Worm (Caenorhabditis elegans) whole organism, L1 larva: ENCODE data around the gene ccdc-149.

ENCODE experiments used
- C34B4.2 ChIP-seq: sonication (generic microtip); optimal IDR thresholded peaks from 2 replicates; lab custom pipeline; 2017; ENCODE audit warnings: mild to moderate bottlenecking, missing genetic modification characterization, missing compliant biosample characterization
- aha-1 ChIP-seq: fragments of 150-350 bp; optimal IDR thresholded peaks from 2 replicates; lab custom pipeline; 2014; ENCODE audit warnings: missing biosample characterization, missing genetic modification characterization
- alr-1 ChIP-seq: fragments of 200-800 bp; sonication (Bioruptor generic); optimal IDR thresholded peaks from 2 replicates; lab custom pipeline; 2018; ENCODE audit warnings: borderline replicate concordance, mild to moderate bottlenecking, missing genetic modification characterization, missing compliant biosample characterization
- ama-1 ChIP-seq: fragments of 150-350 bp; optimal IDR thresholded peaks from 2 replicates; lab custom pipeline; 2014
- blmp-1 ChIP-seq: fragments of 150-350 bp; optimal IDR thresholded peaks from 2 replicates; lab custom pipeline; 2014; ENCODE audit warnings: missing biosample characterization, missing genetic modification characterization
- ceh-88 ChIP-seq: fragments of 200-800 bp; sonication (Bioruptor generic); IDR thresholded peaks from 2 replicates; pipeline ENCODE4 v1.3.6; 2022; ENCODE audit warnings: missing genetic modification characterization, missing compliant biosample characterization
- efl-1 ChIP-seq, 4 experiments: fragments of 150-350 bp; optimal IDR thresholded peaks in 3 of 4; peaks in 1 of 4; 1 replicate in 1 of 4; 2 replicates in 3 of 4; lab custom pipeline; 2014; ENCODE audit warnings: missing biosample characterization in 2 of 4, missing genetic modification characterization in 2 of 4, missing genetic modification reagents in 2 of 4
- efl-3 ChIP-seq: fragments of 200-800 bp; sonication (Bioruptor generic); optimal IDR thresholded peaks from 2 replicates; lab custom pipeline; 2018; ENCODE audit warnings: mild to moderate bottlenecking, missing genetic modification characterization, missing compliant biosample characterization
- egl-13 ChIP-seq: sonication (generic microtip); optimal IDR thresholded peaks from 2 replicates; lab custom pipeline; 2016; ENCODE audit warnings: missing genotype, missing genetic modification reagents, missing genetic modification characterization, missing compliant biosample characterization
- egl-27 ChIP-seq, 2 experiments: fragments of 150-350 bp in 1 of 2; sonication (generic microtip); optimal IDR thresholded peaks; 3 replicates each; lab custom pipeline; 2017 to 2018; ENCODE audit warnings: missing biosample characterization in 2 of 2, missing genetic modification characterization in 2 of 2, missing genetic modification reagents in 2 of 2
- elt-2 ChIP-seq: sonication (generic microtip); optimal IDR thresholded peaks from 2 replicates; lab custom pipeline; 2016; ENCODE audit warnings: missing genetic modification characterization, mild to moderate bottlenecking, inconsistent platforms, missing compliant biosample characterization, missing genetic modification reagents
- elt-3 ChIP-seq, 6 experiments: fragments of 150-350 bp in 1 of 6; sonication (generic microtip); optimal IDR thresholded peaks; 2 replicates each; lab custom pipeline; 2017 to 2018; ENCODE audit warnings: missing biosample characterization in 6 of 6, missing genetic modification characterization in 6 of 6, inconsistent platforms in 1 of 6
- fkh-10 ChIP-seq: sonication (generic microtip); optimal IDR thresholded peaks from 2 replicates; lab custom pipeline; 2017; ENCODE audit warnings: missing biosample characterization, missing genetic modification reagents, missing genetic modification characterization
- fkh-4 ChIP-seq: sonication (generic microtip); optimal IDR thresholded peaks from 2 replicates; lab custom pipeline; 2016; ENCODE audit warnings: missing compliant biosample characterization, missing genetic modification characterization, borderline replicate concordance
- fos-1 ChIP-seq: fragments of 150-350 bp; optimal IDR thresholded peaks from 2 replicates; lab custom pipeline; 2014; ENCODE audit warnings: missing biosample characterization, missing genetic modification characterization
- hlh-17 ChIP-seq: fragments of 200-800 bp; sonication (Bioruptor generic); optimal IDR thresholded peaks from 2 replicates; lab custom pipeline; 2018; ENCODE audit warnings: missing genetic modification characterization, mild to moderate bottlenecking, missing compliant biosample characterization, moderate library complexity, borderline replicate concordance
- hlh-4 ChIP-seq: sonication (generic microtip); optimal IDR thresholded peaks from 2 replicates; lab custom pipeline; 2016; ENCODE audit warnings: mild to moderate bottlenecking, missing genetic modification characterization, missing compliant biosample characterization
- irx-1 ChIP-seq: sonication (generic microtip); optimal IDR thresholded peaks from 2 replicates; lab custom pipeline; 2016; ENCODE audit warnings: missing genetic modification characterization, missing compliant biosample characterization
- lin-13 ChIP-seq: fragments of 150-350 bp; optimal IDR thresholded peaks from 2 replicates; lab custom pipeline; 2014; ENCODE audit warnings: missing biosample characterization, missing genetic modification reagents, missing genetic modification characterization
- lin-14 ChIP-seq: fragments of 200-800 bp; sonication (Bioruptor generic); optimal IDR thresholded peaks from 2 replicates; lab custom pipeline; 2018; ENCODE audit warnings: mild to moderate bottlenecking, missing genetic modification characterization, moderate library complexity, missing compliant biosample characterization
- lin-35 ChIP-seq, 2 experiments: fragments of 150-350 bp; optimal IDR thresholded peaks; 2 replicates each; lab custom pipeline; 2014; ENCODE audit warnings: missing biosample characterization in 2 of 2, missing genetic modification characterization in 2 of 2, missing genetic modification reagents in 2 of 2
- mef-2 ChIP-seq: fragments of 150-350 bp; optimal IDR thresholded peaks from 2 replicates; lab custom pipeline; 2014; ENCODE audit warnings: missing biosample characterization, missing genetic modification characterization
- mep-1 ChIP-seq: fragments of 150-350 bp; optimal IDR thresholded peaks from 2 replicates; lab custom pipeline; 2014; ENCODE audit warnings: missing biosample characterization, missing genetic modification characterization
- nhr-19 ChIP-seq: fragments of 200-800 bp; sonication (Bioruptor generic); conservative IDR thresholded peaks from 2 replicates; pipeline ENCODE4 v1.3.6; 2022; ENCODE audit warnings: missing genetic modification characterization, missing compliant biosample characterization
- nhr-20 ChIP-seq: sonication (generic microtip); optimal IDR thresholded peaks from 2 replicates; lab custom pipeline; 2016; ENCODE audit warnings: mild to moderate bottlenecking, missing genetic modification characterization, missing compliant biosample characterization
- nhr-47 ChIP-seq: sonication (generic microtip); optimal IDR thresholded peaks from 2 replicates; lab custom pipeline; 2016; ENCODE audit warnings: mild to moderate bottlenecking, missing genetic modification characterization, moderate library complexity, missing compliant biosample characterization
- nhr-71 ChIP-seq: sonication (generic microtip); optimal IDR thresholded peaks from 2 replicates; lab custom pipeline; 2016; ENCODE audit warnings: mild to moderate bottlenecking, missing genetic modification characterization, moderate library complexity, missing compliant biosample characterization
- nhr-76 ChIP-seq: sonication (generic microtip); optimal IDR thresholded peaks from 2 replicates; lab custom pipeline; 2017; ENCODE audit warnings: missing biosample characterization, missing genetic modification characterization
- nhr-77 ChIP-seq: fragments of 150-350 bp; optimal IDR thresholded peaks from 2 replicates; lab custom pipeline; 2014; ENCODE audit warnings: missing biosample characterization, missing genetic modification characterization
- nhr-85 ChIP-seq: sonication (generic microtip); peaks from one replicate; lab custom pipeline; 2016; ENCODE audit warnings: missing genetic modification characterization, inconsistent platforms, missing compliant biosample characterization
- nhr-90 ChIP-seq: sonication (generic microtip); optimal IDR thresholded peaks from 2 replicates; lab custom pipeline; 2016; ENCODE audit warnings: mild to moderate bottlenecking, missing genetic modification characterization, missing compliant biosample characterization; ENCODE audit not compliant: poor library complexity
- pag-3 ChIP-seq: sonication (generic microtip); optimal IDR thresholded peaks from 2 replicates; lab custom pipeline; 2017; ENCODE audit warnings: missing genetic modification characterization, mild to moderate bottlenecking, missing compliant biosample characterization, antibody characterized with exemption, borderline replicate concordance; ENCODE audit not compliant: insufficient read depth
- rnt-1 ChIP-seq: sonication (generic microtip); optimal IDR thresholded peaks from 2 replicates; lab custom pipeline; 2016; ENCODE audit warnings: mild to moderate bottlenecking, missing genetic modification characterization, moderate library complexity, missing compliant biosample characterization
- skn-1 ChIP-seq: fragments of 150-350 bp; optimal IDR thresholded peaks from 2 replicates; lab custom pipeline; 2014; ENCODE audit warnings: missing biosample characterization, missing genetic modification characterization
- snpc-4 ChIP-seq: fragments of 150-350 bp; optimal IDR thresholded peaks from 2 replicates; lab custom pipeline; 2014; ENCODE audit warnings: missing biosample characterization, missing genetic modification characterization
- snu-23 ChIP-seq: sonication (generic microtip); optimal IDR thresholded peaks from 2 replicates; lab custom pipeline; 2016; ENCODE audit warnings: missing genetic modification characterization, missing compliant biosample characterization
- tbx-2 ChIP-seq: sonication (generic microtip); optimal IDR thresholded peaks from 2 replicates; lab custom pipeline; 2016; ENCODE audit warnings: missing genetic modification characterization, missing compliant biosample characterization
- tlp-1 ChIP-seq: fragments of 150-350 bp; optimal IDR thresholded peaks from 2 replicates; lab custom pipeline; 2014; ENCODE audit warnings: missing biosample characterization, missing genetic modification characterization
- unc-130 ChIP-seq: fragments of 150-350 bp; optimal IDR thresholded peaks from 2 replicates; lab custom pipeline; 2017; ENCODE audit warnings: missing biosample characterization, missing genetic modification characterization, inconsistent platforms

ccdc-149 gene

DNA sequence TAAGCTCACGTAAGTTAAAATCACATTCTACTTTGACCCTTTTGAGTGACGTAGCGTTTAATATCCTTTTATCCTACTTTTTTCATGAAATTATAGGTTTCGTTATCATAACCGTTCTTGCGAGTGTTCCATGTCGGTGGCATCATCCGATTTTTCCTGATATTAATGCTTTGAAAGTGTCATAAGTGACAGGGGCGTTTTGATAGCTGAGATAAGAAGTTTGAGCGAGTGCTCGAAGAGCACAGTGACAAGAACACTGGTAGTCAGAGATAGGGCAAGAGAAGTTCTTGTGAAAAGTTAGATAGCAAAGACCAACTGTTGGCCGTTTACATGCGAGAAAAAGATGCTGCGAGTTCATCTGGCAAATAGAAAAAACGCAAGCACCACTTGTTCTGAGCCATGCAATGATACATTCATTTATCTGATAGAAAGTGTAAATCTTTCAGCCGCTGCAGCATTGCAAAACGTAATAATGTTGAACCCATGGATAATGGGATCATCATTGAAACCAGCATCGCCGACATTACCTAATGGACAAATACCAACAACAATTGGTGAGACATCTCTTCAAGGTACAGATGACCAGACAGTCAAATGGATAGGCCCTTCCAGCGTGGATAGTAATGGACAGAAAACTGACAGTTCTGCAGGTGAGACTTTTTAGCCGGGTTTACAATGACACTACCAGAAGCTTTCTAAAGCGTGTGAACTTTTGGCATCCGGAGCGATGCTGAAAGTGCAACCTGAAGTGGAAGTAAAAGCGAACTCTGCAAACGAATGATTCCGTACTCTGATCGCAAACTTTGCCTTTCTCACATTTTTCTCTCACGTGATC is 30.0 kb downstream of the ccdc-149 start:
- peak; percentile 22 for TF ChIP-seq elt-2 (tag; lab: Kevin White, UChicago)
- no peak for TF ChIP-seq hlh-4
- no peak for TF ChIP-seq tbx-2 (tag; lab: Kevin White, UChicago)
- no peak for TF ChIP-seq egl-13
- no peak for TF ChIP-seq snu-23 (GFP tag; lab: Kevin White, UChicago)
- no peak for TF ChIP-seq ceh-88 (GFP tag; lab: Robert Waterston, UW)
- peak; percentile 18 for TF ChIP-seq nhr-20 (tag; lab: Kevin White, UChicago)
- no peak for TF ChIP-seq pag-3
- TF ChIP-seq fos-1: no peak
- TF ChIP-seq nhr-77 (tag; lab: Kevin White, UChicago): no peak
- TF ChIP-seq nhr-19 (GFP tag; lab: Robert Waterston, UW): 0 out of 2 replicates have a peak, but pooled peaks have one; percentile 27
- TF ChIP-seq efl-1 (optimal IDR thresholded peaks at IDR 0.05; lab: Kevin White, UChicago): no peak
- peak in 1 of 2 experiments; percentile 15 for TF ChIP-seq efl-1 (GFP tag; optimal IDR thresholded peaks at IDR 0.05 in 1 of 2; lab: Kevin White, UChicago)
- TF ChIP-seq ama-1: no peak
- no peak for TF ChIP-seq aha-1
- TF ChIP-seq fkh-10 (GFP tag; lab: Kevin White, UChicago): no peak
- no peak for TF ChIP-seq irx-1 (tag; lab: Kevin White, UChicago)
- no peak for TF ChIP-seq hlh-17 (GFP tag; lab: Kevin White, UChicago)
- TF ChIP-seq nhr-71 (tag; lab: Kevin White, UChicago): no peak
- TF ChIP-seq lin-13 (GFP tag; lab: Kevin White, UChicago): no peak
- peak; percentile 44 for TF ChIP-seq rnt-1 (tag; lab: Kevin White, UChicago)
- TF ChIP-seq unc-130: peak; percentile 14
- no peak for TF ChIP-seq alr-1 (tag; lab: Kevin White, UChicago)
- TF ChIP-seq lin-14 (GFP tag; lab: Kevin White, UChicago): peak; percentile 73
- TF ChIP-seq efl-3 (GFP tag; lab: Kevin White, UChicago): no peak

DNA sequence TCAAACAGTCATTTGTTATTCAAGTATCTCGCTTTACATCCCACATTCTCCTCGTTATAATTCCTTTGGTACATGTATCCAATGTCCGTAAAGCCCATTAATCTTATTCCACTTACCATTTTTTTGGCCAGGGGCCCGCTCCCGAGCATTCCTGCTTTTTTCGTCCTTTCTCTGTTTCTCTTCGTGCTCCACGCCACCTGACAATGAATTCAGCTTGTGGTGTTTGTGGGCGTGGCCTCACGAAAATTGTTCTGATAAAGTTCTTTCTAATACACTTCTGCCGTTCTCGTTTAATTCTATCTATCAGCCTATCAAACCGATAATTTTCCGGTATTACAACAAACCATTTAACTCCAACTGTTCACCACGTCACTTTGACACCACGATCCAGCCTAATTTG is 31.2 kb downstream of the ccdc-149 start:
- TF ChIP-seq fkh-10 (GFP tag; lab: Kevin White, UChicago) (no peak), snpc-4 (tag; lab: Kevin White, UChicago) (no peak), lin-35 (GFP tag; optimal IDR thresholded peaks at IDR 0.05; lab: Kevin White, UChicago) (no peak), nhr-76 (tag; lab: Kevin White, UChicago) (no peak), tlp-1 (tag; lab: Kevin White, UChicago) (no peak), mef-2 (tag; lab: Kevin White, UChicago) (no peak)

DNA sequence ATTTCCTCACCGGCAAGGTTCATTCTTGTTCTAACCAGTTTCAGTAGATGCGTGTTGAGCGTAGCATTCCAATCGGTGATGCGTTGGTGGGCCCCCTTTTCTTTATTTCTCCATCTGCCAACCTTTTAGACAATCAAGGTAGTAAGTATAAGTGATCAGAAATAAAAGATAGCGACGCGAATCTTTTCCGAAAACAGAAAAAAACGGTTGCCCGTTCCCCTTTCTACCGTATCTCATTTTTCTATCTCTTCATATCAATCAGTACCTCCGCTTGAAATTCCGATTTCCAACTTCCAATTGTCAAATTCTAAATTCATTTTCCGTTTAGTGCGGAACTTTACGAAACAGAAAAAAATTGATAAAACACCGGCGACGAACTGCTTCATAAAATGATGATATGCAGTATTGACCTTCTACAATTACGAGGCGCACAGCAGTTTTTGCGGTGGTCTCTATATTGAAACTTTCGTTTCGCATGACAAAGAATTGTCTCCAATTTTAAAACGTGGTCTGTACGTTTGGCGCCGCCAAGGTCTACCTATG is 31.9 kb downstream of the ccdc-149 start:
- TF ChIP-seq lin-14 (GFP tag; lab: Kevin White, UChicago): peak; percentile 90
- TF ChIP-seq egl-27 (tag; optimal IDR thresholded peaks at IDR 0.05; lab: Kevin White, UChicago): no peak
- no peak for TF ChIP-seq C34B4.2
- peak; percentile 55 for TF ChIP-seq nhr-85 (tag; lab: Kevin White, UChicago)
- TF ChIP-seq nhr-47: no peak
- TF ChIP-seq elt-3 (tag; optimal IDR thresholded peaks at IDR 0.05; lab: Kevin White, UChicago): peak in 1 of 6 experiments; percentile 73
- peak in 1 of 2 experiments; percentile 9 for TF ChIP-seq lin-35 (GFP tag; optimal IDR thresholded peaks at IDR 0.05; lab: Kevin White, UChicago)
- TF ChIP-seq fkh-4 (tag; lab: Kevin White, UChicago): no peak
- TF ChIP-seq mep-1 (tag; lab: Kevin White, UChicago): peak; percentile 9
- TF ChIP-seq nhr-90 (tag; lab: Kevin White, UChicago): no peak
- TF ChIP-seq skn-1: peak; percentile 38
- peak; percentile 44 for TF ChIP-seq blmp-1 (tag; lab: Kevin White, UChicago)
